Fruit fly (Drosophila melanogaster): ENCODE results near the gene Irp-1A.
A peak's percentile ranks its signal among the peaks of the same experiment; 100 is the strongest.

Gene Irp-1A

DNA sequence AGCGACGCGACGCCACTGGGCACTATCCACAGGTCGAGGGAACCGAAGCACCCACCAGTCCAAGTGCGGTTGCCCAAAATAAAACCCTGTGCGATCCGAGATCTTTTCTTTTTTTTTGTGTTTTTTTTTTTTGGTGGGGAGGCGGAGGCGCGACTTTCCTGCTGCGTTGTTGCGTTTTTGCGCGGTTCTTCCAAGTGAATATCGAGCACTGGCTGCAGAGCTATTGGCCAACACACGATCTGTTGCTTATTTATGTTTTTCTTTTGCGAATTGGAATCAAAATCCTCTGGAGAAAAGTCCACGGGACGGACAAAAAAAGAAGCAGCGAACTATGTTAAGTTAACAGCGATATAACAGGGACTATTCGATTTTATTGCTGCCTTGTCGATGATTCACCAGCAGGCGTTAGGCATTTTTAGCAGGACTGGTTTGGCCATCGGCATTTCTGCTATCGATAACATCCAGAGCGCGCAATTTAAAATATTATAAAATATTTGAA, 3.5 kb downstream of the Irp-1A start, which contains the start of gene wge (continued):
- TF ChIP-seq Awh (GFP tag; IDR thresholded peaks at IDR 0.05) (no peak), h (optimal IDR thresholded peaks at IDR 0.05) (no peak), CG10267 (tag; optimal IDR thresholded peaks at IDR 0.05) (peak; percentile 30), CG11696 (GFP tag; IDR thresholded peaks at IDR 0.05) (no peak), CrebB (tag; optimal IDR thresholded peaks at IDR 0.05) (no peak), lmd (GFP tag; IDR thresholded peaks at IDR 0.05) (no peak), PHDP (tag; optimal IDR thresholded peaks at IDR 0.05) (no peak), CG9215 (GFP tag; IDR thresholded peaks at IDR 0.05) (no peak), CG4707 (GFP tag; optimal IDR thresholded peaks at IDR 0.05) (no peak), sug (tag; optimal IDR thresholded peaks at IDR 0.05) (peak; percentile 5), Dll (GFP tag; IDR thresholded peaks at IDR 0.05; ENCODE audit: partially characterized antibody) (peak; percentile 71; the same call in 3 of the 4 replicates), CG13296 (GFP tag; optimal IDR thresholded peaks at IDR 0.05) (no peak), CG10209 (GFP tag; optimal IDR thresholded peaks at IDR 0.05) (no peak), CG6813 (GFP tag; optimal IDR thresholded peaks at IDR 0.05) (no peak), CG14014 (GFP tag; IDR thresholded peaks at IDR 0.05) (no peak), hbn (GFP tag; IDR thresholded peaks at IDR 0.05; ENCODE audit: partially characterized antibody) (no peak; the same call in 1 of the 2 replicates), lab (GFP tag; optimal IDR thresholded peaks at IDR 0.05) (no peak), CG4328 (GFP tag; optimal IDR thresholded peaks at IDR 0.05) (no peak), hth (optimal IDR thresholded peaks at IDR 0.05) (no peak), CG7928 (GFP tag; optimal IDR thresholded peaks at IDR 0.05) (no peak), CG32772 (GFP tag; IDR thresholded peaks at IDR 0.05) (peak; percentile 60), CG2129 (GFP tag; IDR thresholded peaks at IDR 0.05; ENCODE audit: partially characterized antibody) (peak; percentile 36; the same call in 1 of the 2 replicates), ro (GFP tag; IDR thresholded peaks at IDR 0.05) (no peak), mirr (GFP tag; optimal IDR thresholded peaks at IDR 0.05) (no peak), pzg (GFP tag; optimal IDR thresholded peaks at IDR 0.05) (peak; percentile 70), cg (GFP tag; optimal IDR thresholded peaks at IDR 0.05) (peak; percentile 57), CG6791 (GFP tag; IDR thresholded peaks at IDR 0.05; ENCODE audit: partially characterized antibody) (peak; percentile 74), HmgD (GFP tag; optimal IDR thresholded peaks at IDR 0.05) (no peak), seq (GFP tag; IDR thresholded peaks at IDR 0.05) (no peak), Hr51 (GFP tag; optimal IDR thresholded peaks at IDR 0.05) (no peak), CG10321 (GFP tag; IDR thresholded peaks at IDR 0.05) (no peak), Sry-δ (GFP tag; optimal IDR thresholded peaks at IDR 0.05) (peak; percentile 53), ttk (GFP tag; IDR thresholded peaks at IDR 0.05) (no peak), D19A (tag; optimal IDR thresholded peaks at IDR 0.05) (no peak), gcm2 (GFP tag; optimal IDR thresholded peaks at IDR 0.05) (no peak), CG18476 (GFP tag; optimal IDR thresholded peaks at IDR 0.05) (no peak), Fer3 (tag; optimal IDR thresholded peaks at IDR 0.05) (no peak), CG4854 (GFP tag; optimal IDR thresholded peaks at IDR 0.05) (no peak), CG9437 (GFP tag; optimal IDR thresholded peaks at IDR 0.05) (no peak), CG9932 (GFP tag; IDR thresholded peaks at IDR 0.05) (no peak), mld (GFP tag; IDR thresholded peaks at IDR 0.05; ENCODE audit: partially characterized antibody) (peak; percentile 55; the same call in 1 of the 3 replicates), CG18619 (GFP tag; optimal IDR thresholded peaks at IDR 0.05) (no peak), tgo (GFP tag; IDR thresholded peaks at IDR 0.05) (no peak), D19B (GFP tag; optimal IDR thresholded peaks at IDR 0.05) (no peak), gsb-n (tag; optimal IDR thresholded peaks at IDR 0.05) (peak; percentile 9), aop (GFP tag; IDR thresholded peaks at IDR 0.05) (no peak), yki (optimal IDR thresholded peaks at IDR 0.05) (no peak), Sin3A (optimal IDR thresholded peaks at IDR 0.05) (peak; percentile 20), bbx (GFP tag; IDR thresholded peaks at IDR 0.05; ENCODE audit: partially characterized antibody) (peak; percentile 74), cwo (GFP tag; optimal IDR thresholded peaks at IDR 0.05) (no peak), CG42726 (GFP tag; IDR thresholded peaks at IDR 0.05; ENCODE audit: partially characterized antibody) (no peak; the same call in 1 of the 2 replicates)
